Worm (Caenorhabditis elegans) whole organism, late embryonic: ENCODE data around the gene skr-3.

Experiments used
- C38D4.7 ChIP-seq: fragments of 200-800 bp; sonication (Bioruptor generic); optimal IDR thresholded peaks from 2 replicates; lab custom pipeline; 2018; ENCODE audit warnings: mild to moderate bottlenecking, missing genetic modification characterization, moderate library complexity, missing compliant biosample characterization
- K02D7.2 ChIP-seq: sonication (generic microtip); optimal IDR thresholded peaks from 2 replicates; lab custom pipeline; 2017; ENCODE audit warnings: mild to moderate bottlenecking, missing genetic modification characterization, missing compliant biosample characterization
- K09A11.1 ChIP-seq: sonication (generic microtip); optimal IDR thresholded peaks from 2 replicates; lab custom pipeline; 2017; ENCODE audit warnings: antibody characterized with exemption, mild to moderate bottlenecking, missing genetic modification characterization, missing compliant biosample characterization; ENCODE audit not compliant: insufficient read depth
- Y22D7AL.16 ChIP-seq: sonication (generic microtip); optimal IDR thresholded peaks from 2 replicates; lab custom pipeline; 2016; ENCODE audit warnings: missing genetic modification characterization, missing compliant biosample characterization
- ahr-1 ChIP-seq: sonication (generic microtip); optimal IDR thresholded peaks from 2 replicates; lab custom pipeline; 2016; ENCODE audit warnings: missing genetic modification characterization, missing compliant biosample characterization
- ceh-14 ChIP-seq: sonication (generic microtip); optimal IDR thresholded peaks from 2 replicates; lab custom pipeline; 2016; ENCODE audit warnings: missing genotype, missing genetic modification characterization, missing compliant biosample characterization
- ceh-18 ChIP-seq: sonication (generic microtip); optimal IDR thresholded peaks from 2 replicates; lab custom pipeline; 2016; ENCODE audit warnings: missing genetic modification characterization, missing compliant biosample characterization
- ceh-19 ChIP-seq: fragments of 200-800 bp; sonication (Bioruptor generic); optimal IDR thresholded peaks from 2 replicates; lab custom pipeline; 2018; ENCODE audit warnings: mild to moderate bottlenecking, missing genetic modification characterization, missing compliant biosample characterization
- ceh-2 ChIP-seq: sonication (generic microtip); optimal IDR thresholded peaks from 2 replicates; lab custom pipeline; 2016; ENCODE audit warnings: missing genotype, missing genetic modification characterization, missing compliant biosample characterization
- ceh-24 ChIP-seq: sonication (generic microtip); optimal IDR thresholded peaks from 2 replicates; lab custom pipeline; 2016; ENCODE audit warnings: mild to moderate bottlenecking, missing genetic modification characterization, missing compliant biosample characterization
- ceh-45 ChIP-seq: fragments of 200-800 bp; sonication (Bioruptor generic); IDR thresholded peaks from 2 replicates; pipeline ENCODE4 v1.3.6; 2022; ENCODE audit warnings: missing genetic modification reagents, missing genetic modification characterization, missing compliant biosample characterization
- ceh-48 ChIP-seq: sonication (generic microtip); optimal IDR thresholded peaks from 2 replicates; lab custom pipeline; 2016; ENCODE audit warnings: missing genetic modification characterization, inconsistent platforms, missing compliant biosample characterization
- che-1 ChIP-seq: sonication (generic microtip); optimal IDR thresholded peaks from 2 replicates; lab custom pipeline; 2016; ENCODE audit warnings: mild to moderate bottlenecking, missing genetic modification characterization, missing compliant biosample characterization
- dve-1 ChIP-seq: sonication (generic microtip); optimal IDR thresholded peaks from 2 replicates; lab custom pipeline; 2017; ENCODE audit warnings: antibody characterized with exemption, mild to moderate bottlenecking, missing genetic modification characterization, missing compliant biosample characterization
- elt-2 ChIP-seq: sonication (generic microtip); optimal IDR thresholded peaks from 2 replicates; lab custom pipeline; 2016; ENCODE audit warnings: missing genetic modification reagents, missing genetic modification characterization, missing compliant biosample characterization
- elt-4 ChIP-seq: sonication (generic microtip); optimal IDR thresholded peaks from 2 replicates; lab custom pipeline; 2016; ENCODE audit warnings: missing genetic modification characterization, missing compliant biosample characterization
- fax-1 ChIP-seq: sonication (generic microtip); optimal IDR thresholded peaks from 2 replicates; lab custom pipeline; 2016; ENCODE audit warnings: missing genotype, missing genetic modification characterization, missing compliant biosample characterization
- fkh-10 ChIP-seq: fragments of 150-350 bp; optimal IDR thresholded peaks from 2 replicates; lab custom pipeline; 2014; ENCODE audit warnings: missing biosample characterization, missing genetic modification reagents, missing genetic modification characterization
- fkh-6 ChIP-seq: sonication (generic microtip); optimal IDR thresholded peaks from 2 replicates; lab custom pipeline; 2016; ENCODE audit warnings: missing genetic modification characterization, missing compliant biosample characterization
- gmeb-2 ChIP-seq: sonication (generic microtip); optimal IDR thresholded peaks from 2 replicates; lab custom pipeline; 2016; ENCODE audit warnings: missing genetic modification characterization, inconsistent platforms, missing compliant biosample characterization
- hlh-13 ChIP-seq: fragments of 200-800 bp; sonication (Bioruptor generic); optimal IDR thresholded peaks from 2 replicates; lab custom pipeline; 2018; ENCODE audit warnings: mild to moderate bottlenecking, missing genetic modification characterization, missing compliant biosample characterization
- hlh-15 ChIP-seq: sonication (generic microtip); optimal IDR thresholded peaks from 2 replicates; lab custom pipeline; 2016; ENCODE audit warnings: missing genetic modification characterization, missing compliant biosample characterization
- hlh-8 ChIP-seq: sonication (generic microtip); optimal IDR thresholded peaks from 2 replicates; lab custom pipeline; 2016; ENCODE audit warnings: missing genotype, missing genetic modification characterization, missing compliant biosample characterization
- lin-11 ChIP-seq: fragments of 200-800 bp; sonication (Bioruptor generic); optimal IDR thresholded peaks from 2 replicates; lab custom pipeline; 2018; ENCODE audit warnings: mild to moderate bottlenecking, missing genetic modification characterization, missing compliant biosample characterization
- nhr-232 ChIP-seq: sonication (generic microtip); optimal IDR thresholded peaks from 2 replicates; lab custom pipeline; 2016; ENCODE audit warnings: missing genetic modification characterization, missing compliant biosample characterization
- npax-4 ChIP-seq: sonication (generic microtip); optimal IDR thresholded peaks from 2 replicates; lab custom pipeline; 2016; ENCODE audit warnings: missing genetic modification characterization, missing compliant biosample characterization
- pag-3 ChIP-seq: sonication (generic microtip); optimal IDR thresholded peaks from 2 replicates; lab custom pipeline; 2016; ENCODE audit warnings: missing compliant biosample characterization, missing genetic modification characterization, borderline replicate concordance
- pat-9 ChIP-seq: fragments of 200-800 bp; sonication (Bioruptor generic); optimal IDR thresholded peaks from 2 replicates; lab custom pipeline; 2018; ENCODE audit warnings: mild to moderate bottlenecking, missing genetic modification characterization, moderate library complexity, missing compliant biosample characterization
- pha-4 ChIP-seq: fragments of 150-350 bp; optimal IDR thresholded peaks from 2 replicates; lab custom pipeline; 2018; ENCODE audit warnings: missing biosample characterization, missing genetic modification reagents, missing genetic modification characterization
- rnt-1 ChIP-seq: sonication (generic microtip); optimal IDR thresholded peaks from 2 replicates; lab custom pipeline; 2016; ENCODE audit warnings: missing genetic modification characterization, missing compliant biosample characterization
- sdc-2 ChIP-seq: sonication (generic microtip); optimal IDR thresholded peaks from 2 replicates; lab custom pipeline; 2016; ENCODE audit warnings: missing genotype, missing genetic modification characterization, missing compliant biosample characterization
- sox-4 ChIP-seq: sonication (generic microtip); optimal IDR thresholded peaks from 2 replicates; lab custom pipeline; 2017; ENCODE audit warnings: mild to moderate bottlenecking, missing genetic modification characterization, inconsistent platforms, missing compliant biosample characterization
- syd-9 ChIP-seq: sonication (generic microtip); optimal IDR thresholded peaks from 2 replicates; lab custom pipeline; 2016; ENCODE audit warnings: mild to moderate bottlenecking, missing genetic modification characterization, moderate library complexity, missing compliant biosample characterization
- ttx-3 ChIP-seq: sonication (generic microtip); optimal IDR thresholded peaks from 2 replicates; lab custom pipeline; 2016; ENCODE audit warnings: missing genetic modification reagents, missing genetic modification characterization, missing compliant biosample characterization
- unc-55 ChIP-seq: sonication (generic microtip); optimal IDR thresholded peaks from 2 replicates; lab custom pipeline; 2017; ENCODE audit warnings: missing biosample characterization, missing genetic modification reagents, missing genetic modification characterization
- zip-5 ChIP-seq: sonication (generic microtip); optimal IDR thresholded peaks from 2 replicates; lab custom pipeline; 2016; ENCODE audit warnings: missing genetic modification characterization, missing compliant biosample characterization
- ztf-16 ChIP-seq: sonication (generic microtip); optimal IDR thresholded peaks from 2 replicates; lab custom pipeline; 2017; ENCODE audit warnings: missing genetic modification characterization, missing compliant biosample characterization

skr-3 gene

DNA sequence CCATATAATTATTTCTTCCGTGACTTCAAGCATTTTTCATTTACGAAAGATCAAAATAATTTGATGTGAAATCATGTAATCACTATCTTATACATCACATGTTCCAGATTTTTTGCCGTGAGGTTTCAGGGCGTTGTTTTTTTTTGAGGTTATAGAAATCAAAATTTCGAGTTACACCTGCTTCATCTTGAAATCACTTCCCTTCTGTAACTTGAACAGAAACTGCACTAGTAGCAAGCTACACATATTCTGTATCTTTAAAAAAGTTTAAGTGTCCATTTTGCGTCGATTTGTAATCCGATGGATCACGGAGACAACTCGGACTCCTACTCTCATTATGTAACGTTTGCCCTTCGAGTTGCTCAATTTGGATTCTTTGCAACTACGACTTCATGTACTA lies 30.2 kb upstream of the skr-3 start, which contains the start of gene F22B8.3:
F22B8.3 (plus strand) TSS at position 301 of the 400 bp plus-strand sequence.
- TF ChIP-seq ahr-1 (tag; lab: Kevin White, UChicago) = no peak
- TF ChIP-seq pag-3 = no peak
- TF ChIP-seq nhr-232 (tag; lab: Kevin White, UChicago) = no peak
- no peak for TF ChIP-seq ceh-2
- no peak for TF ChIP-seq K02D7.2 (tag; lab: Kevin White, UChicago)
- no peak for TF ChIP-seq ceh-19 (GFP tag; lab: Kevin White, UChicago)
- no peak for TF ChIP-seq hlh-13
- no peak for TF ChIP-seq zip-5
- no peak for TF ChIP-seq K09A11.1 (tag; lab: Kevin White, UChicago)
- no peak for TF ChIP-seq fax-1
- no peak for TF ChIP-seq dve-1 (tag; lab: Kevin White, UChicago)
- TF ChIP-seq rnt-1 = no peak

ce11 chrV:16094284-16094683 lies 26.6 kb upstream of the skr-3 start, which contains the start of gene F22B8.7:
TSS of gene F22B8.7 (plus strand) at chrV:16094584.
- no peak for TF ChIP-seq unc-55 (GFP tag; lab: Kevin White, UChicago)
- TF ChIP-seq npax-4 (tag; lab: Kevin White, UChicago) = no peak
- TF ChIP-seq pha-4 (tag; lab: Kevin White, UChicago) = no peak
- TF ChIP-seq fkh-10 (GFP tag; lab: Kevin White, UChicago) = no peak
- TF ChIP-seq ceh-2 = no peak
- TF ChIP-seq ceh-14 (tag; lab: Kevin White, UChicago) = no peak
- no peak for TF ChIP-seq che-1 (tag; lab: Kevin White, UChicago)
- no peak for TF ChIP-seq elt-4 (tag; lab: Kevin White, UChicago)
- TF ChIP-seq C38D4.7 = no peak
- TF ChIP-seq sdc-2 = no peak
- TF ChIP-seq gmeb-2 (tag; lab: Kevin White, UChicago) = no peak
- TF ChIP-seq syd-9 (tag; lab: Kevin White, UChicago) = no peak
- no peak for TF ChIP-seq ceh-48
- no peak for TF ChIP-seq ceh-45 (GFP tag; lab: Robert Waterston, UW)
- TF ChIP-seq, all 69 proteins: peak for 0

DNA sequence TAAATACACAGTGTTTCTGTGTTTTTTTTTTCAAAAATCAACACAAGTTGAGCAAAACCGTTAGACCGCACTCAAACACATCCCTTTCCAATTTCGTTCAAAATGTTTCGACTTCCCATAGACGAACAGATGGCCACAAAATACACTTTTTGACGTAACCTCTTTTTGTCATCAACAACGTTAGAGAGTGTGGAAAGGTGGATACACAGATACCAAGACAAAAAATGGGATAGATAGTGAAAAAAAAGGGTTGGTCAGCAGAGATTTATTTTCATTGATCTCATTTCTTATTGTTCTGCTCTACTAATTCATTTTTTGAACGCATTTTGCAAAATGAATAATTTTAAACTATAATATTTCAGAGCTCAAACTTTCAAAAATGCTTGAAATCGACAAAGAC lies 26.0 kb upstream of the skr-3 start:
- TF ChIP-seq ttx-3 (tag; lab: Kevin White, UChicago) = no peak

ce11 chrV:16099441-16099840 lies 21.4 kb upstream of the skr-3 start, which contains the start of gene str-7:
TSS of gene str-7 (minus strand) at chrV:16099541.
- TF ChIP-seq Y22D7AL.16 (tag; lab: Kevin White, UChicago) = no peak
- TF ChIP-seq elt-2 = peak; percentile 50
- TF ChIP-seq, all 69 proteins: peak for 1

DNA sequence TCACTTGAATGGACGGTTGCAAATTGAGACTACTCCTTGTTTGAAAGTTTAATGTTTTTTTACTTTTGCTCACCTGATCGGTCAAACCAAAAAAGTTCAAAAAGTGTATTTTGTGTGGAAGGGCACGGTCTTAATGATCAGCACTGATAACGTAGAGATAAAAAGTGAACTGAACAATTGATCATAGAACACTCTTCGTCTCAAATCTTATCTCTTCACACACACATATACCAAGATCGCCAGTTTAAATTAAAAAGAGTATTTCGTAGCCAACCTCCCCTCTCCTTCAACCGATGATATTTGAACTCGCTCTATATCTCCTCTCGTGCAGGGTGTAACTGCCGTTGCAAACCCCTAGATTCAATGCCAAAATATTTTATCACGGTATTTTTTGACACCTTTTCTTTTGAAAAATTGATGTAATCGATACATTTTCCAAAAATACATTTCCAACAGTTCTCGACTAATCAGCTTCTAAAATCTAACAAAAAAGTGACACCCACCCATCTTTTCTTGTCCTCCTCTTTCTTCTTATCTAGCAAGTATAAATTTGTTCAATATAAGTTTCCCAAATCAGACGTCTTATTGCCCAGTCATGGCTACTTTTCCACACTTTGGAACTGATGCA lies 20.7 kb upstream of the skr-3 start, which contains the start of gene cth-1:
cth-1 (plus strand) TSS at position 578 of the 628 bp plus-strand sequence.
- TF ChIP-seq sdc-2 (no peak), elt-2 (peak; percentile 55), fkh-6 (tag; lab: Kevin White, UChicago) (no peak), syd-9 (tag; lab: Kevin White, UChicago) (no peak), fkh-10 (GFP tag; lab: Kevin White, UChicago) (no peak), rnt-1 (no peak), sox-4 (tag; lab: Kevin White, UChicago) (no peak), hlh-15 (tag; lab: Kevin White, UChicago) (no peak)

ce11 chrV:16103594-16103993 lies 17.3 kb upstream of the skr-3 start, which contains the start of gene argk-1:
TSS of gene argk-1 (plus strand) at chrV:16103894.
- TF ChIP-seq sdc-2 (no peak), unc-55 (GFP tag; lab: Kevin White, UChicago) (no peak), hlh-8 (tag; lab: Kevin White, UChicago) (no peak), che-1 (tag; lab: Kevin White, UChicago) (no peak), ceh-24 (tag; lab: Kevin White, UChicago) (no peak), ztf-16 (no peak), lin-11 (tag; lab: Kevin White, UChicago) (no peak), pag-3 (no peak), pat-9 (tag; lab: Kevin White, UChicago) (no peak), fkh-6 (tag; lab: Kevin White, UChicago) (no peak), ceh-18 (no peak)
